Worm (Caenorhabditis elegans): ENCODE data around the gene K01A6.4.

Gene K01A6.4

DNA sequence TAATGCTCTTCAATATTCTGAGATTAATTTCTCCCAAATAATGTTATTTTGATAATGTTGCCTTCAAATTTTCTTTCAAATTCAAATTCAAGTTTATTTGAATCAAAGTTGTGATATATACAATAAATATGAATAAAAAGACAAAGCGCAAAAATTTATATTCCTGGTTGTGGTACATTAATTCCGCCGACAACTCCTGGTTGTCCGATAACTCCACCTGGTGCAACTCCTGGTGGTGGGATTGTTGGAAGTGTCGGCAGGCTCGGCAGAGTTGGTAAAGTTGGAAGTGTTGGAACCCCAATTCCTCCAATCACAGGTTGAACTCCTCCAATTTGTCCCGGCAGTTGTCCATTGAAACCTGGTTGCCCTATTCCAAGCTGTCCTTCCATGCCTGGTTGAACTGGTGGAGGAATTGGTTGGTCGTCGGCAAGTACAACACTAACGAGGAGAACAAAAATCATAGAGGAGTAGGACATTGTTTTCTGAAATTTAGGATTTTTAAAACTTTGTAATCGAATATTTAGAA is 1.9 kb downstream of the K01A6.4 start, which contains the start of gene K01A6.7:
Gene K01A6.7 (minus strand): TSS at position 476 of the 526 bp plus-strand sequence.
- TF ChIP-seq ets-4 (tag; optimal IDR thresholded peaks at IDR 0.05) (no peak), npax-4 (tag; optimal IDR thresholded peaks at IDR 0.05) (no peak), fkh-10 (GFP tag; optimal IDR thresholded peaks at IDR 0.05) (no peak), ttx-3 (tag; optimal IDR thresholded peaks at IDR 0.05) (no peak), K02D7.2 (tag; optimal IDR thresholded peaks at IDR 0.05) (no peak), dmd-4 (tag; optimal IDR thresholded peaks at IDR 0.05; ENCODE audit: borderline replicate concordance) (no peak), mec-3 (tag; optimal IDR thresholded peaks at IDR 0.05; ENCODE audit: borderline replicate concordance) (no peak), ceh-24 (tag; optimal IDR thresholded peaks at IDR 0.05) (no peak), ama-1 (optimal IDR thresholded peaks at IDR 0.05) (no peak), sox-4 (tag; optimal IDR thresholded peaks at IDR 0.05) (no peak), C08G9.2 (tag; optimal IDR thresholded peaks at IDR 0.05) (no peak), hlh-13 (GFP tag; optimal IDR thresholded peaks at IDR 0.05) (no peak), che-1 (tag; optimal IDR thresholded peaks at IDR 0.05) (no peak), nhr-11 (tag; optimal IDR thresholded peaks at IDR 0.05) (no peak), sox-2 (GFP tag; IDR thresholded peaks at IDR 0.05) (no peak), fax-1 (tag; optimal IDR thresholded peaks at IDR 0.05) (no peak), ceh-6 (GFP tag; optimal IDR thresholded peaks at IDR 0.05) (no peak), F13H6.1 (tag; optimal IDR thresholded peaks at IDR 0.05) (no peak)

DNA sequence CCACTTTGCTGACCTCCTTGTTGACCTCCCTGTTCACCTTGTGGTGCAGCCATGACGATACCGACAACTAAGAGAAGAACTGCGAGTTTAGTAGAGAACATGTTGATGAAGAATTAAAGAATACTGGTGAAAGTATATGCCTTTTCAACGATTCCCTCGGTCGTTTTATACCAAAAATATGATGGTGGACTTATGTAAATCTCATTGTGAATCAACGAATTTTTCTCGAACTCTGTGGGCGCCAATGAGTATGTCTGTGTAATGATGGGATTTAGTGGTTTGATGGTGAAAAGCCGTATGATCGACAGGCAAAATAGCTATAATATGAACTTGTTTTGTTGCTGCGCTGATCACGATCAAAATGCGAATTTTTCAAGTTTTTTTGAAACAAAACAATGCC is 2.8 kb downstream of the K01A6.4 start, which contains the start of gene K01A6.8:
Gene K01A6.8 (minus strand): TSS at position 101 of the 400 bp plus-strand sequence.
- no peak for TF ChIP-seq dve-1 (tag; optimal IDR thresholded peaks at IDR 0.05)
- no peak for TF ChIP-seq pax-1 (tag; optimal IDR thresholded peaks at IDR 0.05)
- TF ChIP-seq madf-2 (tag; optimal IDR thresholded peaks at IDR 0.05): no peak
- TF ChIP-seq mec-3 (tag; optimal IDR thresholded peaks at IDR 0.05; ENCODE audit: borderline replicate concordance): no peak
- no peak for TF ChIP-seq dmd-4 (tag; optimal IDR thresholded peaks at IDR 0.05; ENCODE audit: borderline replicate concordance)

DNA sequence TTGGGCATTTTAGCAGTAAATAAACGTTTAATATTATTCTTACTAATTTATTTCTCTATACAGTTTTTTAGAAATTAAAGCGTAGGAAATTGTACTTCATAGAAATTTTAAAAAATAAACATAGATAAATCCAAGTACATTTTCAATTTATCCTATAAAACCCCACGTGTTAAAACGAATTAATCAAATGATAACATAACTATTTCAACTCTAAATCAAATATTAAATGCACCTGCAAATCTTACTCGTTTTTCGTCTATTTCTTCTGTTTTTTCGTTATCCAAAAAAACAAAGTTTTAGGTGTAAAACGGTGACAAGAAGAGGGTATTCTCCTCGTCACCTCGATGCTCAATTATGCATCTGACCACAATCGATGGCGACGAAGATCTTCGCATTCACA is 5.1 kb downstream of the K01A6.4 start, which contains the start of gene K01A6.6:
Gene K01A6.6 (plus strand): TSS at position 301 of the 400 bp plus-strand sequence.
- no peak for TF ChIP-seq ttx-3 (tag; optimal IDR thresholded peaks at IDR 0.05)
- no peak for TF ChIP-seq unc-55 (GFP tag; optimal IDR thresholded peaks at IDR 0.05)
- no peak for TF ChIP-seq lin-11 (tag; optimal IDR thresholded peaks at IDR 0.05)
- no peak for TF ChIP-seq fkh-10 (GFP tag; optimal IDR thresholded peaks at IDR 0.05)
- no peak for TF ChIP-seq pros-1 (tag; optimal IDR thresholded peaks at IDR 0.05)
- no peak for TF ChIP-seq K09A11.1 (tag; optimal IDR thresholded peaks at IDR 0.05; ENCODE audit: insufficient read depth)
- TF ChIP-seq dve-1 (tag; optimal IDR thresholded peaks at IDR 0.05): no peak
- TF ChIP-seq ceh-19 (GFP tag; optimal IDR thresholded peaks at IDR 0.05): no peak
- no peak for TF ChIP-seq elt-2 (tag; optimal IDR thresholded peaks at IDR 0.05)
- TF ChIP-seq nhr-11 (tag; optimal IDR thresholded peaks at IDR 0.05): no peak
- TF ChIP-seq pqm-1 (tag; optimal IDR thresholded peaks at IDR 0.05): no peak
- TF ChIP-seq unc-86 (tag; optimal IDR thresholded peaks at IDR 0.05): no peak

- peak; percentile 86 for TF ChIP-seq unc-42 (tag; optimal IDR thresholded peaks at IDR 0.05)
- no peak for TF ChIP-seq pha-4 (tag; optimal IDR thresholded peaks at IDR 0.05)
- no peak for TF ChIP-seq ref-2 (tag; optimal IDR thresholded peaks at IDR 0.05)
- TF ChIP-seq hlh-6 (tag; optimal IDR thresholded peaks at IDR 0.05): no peak
Measured at ce11 chrIV:11723255-11723654, 16.8 kb downstream of the K01A6.4 start.

DNA sequence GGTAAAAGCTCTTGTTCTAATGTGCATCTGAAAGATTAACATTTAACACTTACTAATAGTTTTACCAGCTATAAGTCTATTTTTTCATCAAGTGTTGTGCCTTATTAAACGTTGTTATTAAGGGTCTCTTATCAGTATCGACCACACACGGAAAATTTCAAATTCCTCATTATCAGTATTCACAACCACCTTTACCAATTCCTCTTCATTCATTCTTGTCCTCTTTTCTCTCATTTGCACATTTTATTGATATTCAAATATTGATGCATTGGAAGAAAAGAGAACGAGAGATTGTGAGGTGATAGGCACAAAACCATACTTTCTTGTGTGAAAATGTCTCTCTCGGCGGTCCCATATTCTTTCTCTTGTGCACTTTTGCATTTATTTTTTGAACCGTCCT is 18.2 kb downstream of the K01A6.4 start:
- TF ChIP-seq ceh-19 (GFP tag; optimal IDR thresholded peaks at IDR 0.05) (no peak), elt-2 (tag; optimal IDR thresholded peaks at IDR 0.05) (peak; percentile 31)

Measured in whole organism, late embryonic.